Worm (Caenorhabditis elegans) whole organism, late embryonic: ENCODE data around the gene F33G12.3.

Source experiments
- ceh-14 ChIP-seq: sonication (generic microtip); optimal IDR thresholded peaks from 2 replicates; lab custom pipeline; 2016; ENCODE audit warnings: missing genotype, missing genetic modification characterization, missing compliant biosample characterization
- ceh-45 ChIP-seq: fragments of 200-800 bp; sonication (Bioruptor generic); IDR thresholded peaks from 2 replicates; pipeline ENCODE4 v1.3.6; 2022; ENCODE audit warnings: missing genetic modification reagents, missing genetic modification characterization, missing compliant biosample characterization
- ceh-48 ChIP-seq: sonication (generic microtip); optimal IDR thresholded peaks from 2 replicates; lab custom pipeline; 2016; ENCODE audit warnings: missing genetic modification characterization, inconsistent platforms, missing compliant biosample characterization
- ceh-9 ChIP-seq: sonication (generic microtip); optimal IDR thresholded peaks from 2 replicates; lab custom pipeline; 2016; ENCODE audit warnings: mild to moderate bottlenecking, missing genetic modification characterization, inconsistent platforms, missing compliant biosample characterization
- dmd-4 ChIP-seq: sonication (generic microtip); optimal IDR thresholded peaks from 2 replicates; lab custom pipeline; 2016; ENCODE audit warnings: borderline replicate concordance, missing genetic modification characterization, missing compliant biosample characterization
- dve-1 ChIP-seq: sonication (generic microtip); optimal IDR thresholded peaks from 2 replicates; lab custom pipeline; 2017; ENCODE audit warnings: antibody characterized with exemption, mild to moderate bottlenecking, missing genetic modification characterization, missing compliant biosample characterization
- fax-1 ChIP-seq: sonication (generic microtip); optimal IDR thresholded peaks from 2 replicates; lab custom pipeline; 2016; ENCODE audit warnings: missing genotype, missing genetic modification characterization, missing compliant biosample characterization
- madf-2 ChIP-seq: sonication (generic microtip); optimal IDR thresholded peaks from 2 replicates; lab custom pipeline; 2017; ENCODE audit warnings: missing genetic modification characterization, missing compliant biosample characterization
- nfya-1 ChIP-seq: sonication (generic microtip); optimal IDR thresholded peaks from 2 replicates; lab custom pipeline; 2017; ENCODE audit warnings: missing genetic modification characterization, mild to moderate bottlenecking, missing compliant biosample characterization, antibody characterized with exemption, moderate library complexity
- pha-4 ChIP-seq: fragments of 150-350 bp; optimal IDR thresholded peaks from 2 replicates; lab custom pipeline; 2018; ENCODE audit warnings: missing biosample characterization, missing genetic modification reagents, missing genetic modification characterization
- pqm-1 ChIP-seq: sonication (generic microtip); optimal IDR thresholded peaks from 2 replicates; lab custom pipeline; 2016; ENCODE audit warnings: missing genetic modification characterization, missing compliant biosample characterization
- rnt-1 ChIP-seq: sonication (generic microtip); optimal IDR thresholded peaks from 2 replicates; lab custom pipeline; 2016; ENCODE audit warnings: missing genetic modification characterization, missing compliant biosample characterization
- sdc-2 ChIP-seq: sonication (generic microtip); optimal IDR thresholded peaks from 2 replicates; lab custom pipeline; 2016; ENCODE audit warnings: missing genotype, missing genetic modification characterization, missing compliant biosample characterization
- unc-86 ChIP-seq: sonication (generic microtip); optimal IDR thresholded peaks from 2 replicates; lab custom pipeline; 2016; ENCODE audit warnings: missing genetic modification characterization, missing compliant biosample characterization

DNA sequence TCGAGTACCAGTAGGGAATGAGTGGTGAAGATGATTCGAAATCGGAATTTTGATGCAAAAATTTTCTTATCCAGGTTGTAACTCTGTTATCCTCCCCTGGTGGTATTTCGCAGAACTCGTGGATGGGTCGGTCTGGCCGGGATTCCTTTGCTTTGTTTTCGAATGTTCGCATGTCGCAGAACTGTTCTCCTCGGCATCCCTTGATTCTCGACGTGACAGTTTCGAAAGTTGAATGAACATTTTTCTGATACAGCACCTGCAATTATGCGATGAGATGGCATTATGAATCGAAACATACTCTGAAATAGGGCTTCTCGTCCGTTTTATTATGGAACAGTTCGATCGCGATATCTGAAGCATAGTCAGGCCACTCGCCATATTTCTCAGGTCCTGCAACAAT, 22.4 kb upstream of the F33G12.3 start:
- TF ChIP-seq unc-86 (tag; lab: Kevin White, UChicago) (no peak), madf-2 (no peak), pha-4 (tag; lab: Kevin White, UChicago) (no peak), dve-1 (no peak), rnt-1 (no peak), ceh-9 (tag; lab: Kevin White, UChicago) (no peak), ceh-48 (no peak), pqm-1 (no peak), ceh-14 (tag; lab: Kevin White, UChicago) (no peak), dmd-4 (tag; lab: Kevin White, UChicago) (no peak), nfya-1 (tag; lab: Kevin White, UChicago) (no peak), sdc-2 (tag; lab: Kevin White, UChicago) (no peak), fax-1 (tag; lab: Kevin White, UChicago) (no peak), ceh-45 (no peak)
